Worm (Caenorhabditis elegans) whole organism, L4 larva: ENCODE results near the gene pitr-4.
"Not testable (repeated sequence)": the region's sequence is repeated elsewhere in the genome, so short reads cannot be mapped to it uniquely, and the experiment has no call there.

Experiments used
- F37D6.2 ChIP-seq: sonication (generic microtip); optimal IDR thresholded peaks from 2 replicates; lab custom pipeline; 2016; ENCODE audit warnings: mild to moderate bottlenecking, missing genetic modification characterization, missing compliant biosample characterization
- R02D3.7 ChIP-seq: fragments of 150-350 bp; sonication (generic microtip); optimal IDR thresholded peaks from 3 replicates; lab custom pipeline; 2014; ENCODE audit warnings: missing biosample characterization, missing genetic modification characterization
- ces-1 ChIP-seq: fragments of 150-350 bp; sonication (generic microtip); optimal IDR thresholded peaks from 4 replicates; lab custom pipeline; 2014; ENCODE audit warnings: missing biosample characterization, missing genetic modification reagents, missing genetic modification characterization
- fos-1 ChIP-seq: fragments of 150-350 bp; optimal IDR thresholded peaks from 2 replicates; lab custom pipeline; 2014; ENCODE audit warnings: missing biosample characterization, missing genetic modification characterization
- lin-13 ChIP-seq: fragments of 150-350 bp; optimal IDR thresholded peaks from 2 replicates; lab custom pipeline; 2014; ENCODE audit warnings: missing biosample characterization, missing genetic modification reagents, missing genetic modification characterization
- mxl-2 ChIP-seq: fragments of 200-800 bp; sonication (Bioruptor generic); conservative IDR thresholded peaks from 2 replicates; pipeline ENCODE4 v1.3.6; 2022; ENCODE audit warnings: missing genetic modification reagents, missing genetic modification characterization, missing compliant biosample characterization
- nhr-237 ChIP-seq: sonication (generic microtip); optimal IDR thresholded peaks from 2 replicates; lab custom pipeline; 2017; ENCODE audit warnings: missing biosample characterization, missing genetic modification characterization
- pqm-1 ChIP-seq: sonication (generic microtip); optimal IDR thresholded peaks from 2 replicates; lab custom pipeline; 2017; ENCODE audit warnings: missing biosample characterization, missing genetic modification characterization
- snpc-4 ChIP-seq: fragments of 150-350 bp; optimal IDR thresholded peaks from 2 replicates; lab custom pipeline; 2014; ENCODE audit warnings: missing biosample characterization, missing genetic modification characterization
- unc-62 ChIP-seq, 3 experiments: fragments of 150-350 bp in 1 of 3; sonication (generic microtip); optimal IDR thresholded peaks in 2 of 3; peaks in 1 of 3; 1 replicate in 1 of 3; 2 replicates in 2 of 3; lab custom pipeline; 2014 to 2017; ENCODE audit warnings: missing biosample characterization in 3 of 3, missing genetic modification characterization in 3 of 3, missing genetic modification reagents in 3 of 3, missing genotype in 1 of 3
- ztf-11 ChIP-seq: fragments of 150-350 bp; optimal IDR thresholded peaks from 2 replicates; lab custom pipeline; 2014; ENCODE audit warnings: missing biosample characterization, missing genetic modification characterization

DNA sequence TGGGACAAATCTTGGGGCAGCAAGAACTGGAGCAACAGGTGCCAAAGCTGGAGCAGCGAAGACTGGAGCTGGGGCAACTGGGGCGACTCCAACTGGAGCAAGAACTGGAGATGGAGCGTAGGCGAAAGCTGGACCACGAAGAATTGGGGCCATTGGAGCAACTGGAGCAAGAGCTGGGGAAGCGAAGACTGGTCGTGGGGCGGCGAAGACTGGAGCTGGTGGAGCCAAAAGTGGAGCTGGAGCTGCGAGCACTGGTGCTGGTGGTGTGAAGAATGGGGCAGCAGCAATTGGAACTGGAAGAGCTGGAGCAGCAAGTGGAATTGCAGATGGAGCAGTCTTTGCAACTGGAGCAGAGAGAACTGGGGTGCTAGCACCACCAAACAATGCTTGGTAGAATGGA, 39.1 kb downstream of the pitr-4 start:
- not testable (repeated sequence) for TF ChIP-seq ztf-11 (tag; lab: Kevin White, UChicago); fos-1 (tag; lab: Kevin White, UChicago); R02D3.7 (tag; lab: Kevin White, UChicago); lin-13; nhr-237 (tag; lab: Kevin White, UChicago); mxl-2 (GFP tag; lab: Robert Waterston, UW); ces-1 (GFP tag; lab: Kevin White, UChicago); pqm-1 (tag; lab: Kevin White, UChicago); snpc-4 (tag; lab: Kevin White, UChicago); unc-62 (GFP tag; optimal IDR thresholded peaks at IDR 0.05 in 1 of 2; lab: Kevin White, UChicago); unc-62 (tag; optimal IDR thresholded peaks at IDR 0.05; lab: Kevin White, UChicago); F37D6.2 (tag; lab: Kevin White, UChicago)
